Worm (Caenorhabditis elegans) whole organism, early embryonic: ENCODE results near the gene grd-4.
"Not testable (repeated sequence)": the region's sequence is repeated elsewhere in the genome, so short reads cannot be mapped to it uniquely, and the experiment has no call there.

Source experiments
- F13C5.2 ChIP-seq: sonication (generic microtip); optimal IDR thresholded peaks from 2 replicates; lab custom pipeline; 2017; ENCODE audit warnings: mild to moderate bottlenecking, missing genetic modification characterization, inconsistent platforms, missing compliant biosample characterization
- aly-1 ChIP-seq: sonication (generic microtip); optimal IDR thresholded peaks from 2 replicates; lab custom pipeline; 2016; ENCODE audit warnings: missing genetic modification characterization, missing compliant biosample characterization
- ama-1 ChIP-seq: fragments of 150-350 bp; optimal IDR thresholded peaks from 2 replicates; lab custom pipeline; 2014
- ceh-13 ChIP-seq: fragments of 200-800 bp; sonication (Bioruptor generic); optimal IDR thresholded peaks from 2 replicates; lab custom pipeline; 2018; ENCODE audit warnings: mild to moderate bottlenecking, missing genetic modification characterization, missing compliant biosample characterization
- ets-7 ChIP-seq: sonication (generic microtip); optimal IDR thresholded peaks from 2 replicates; lab custom pipeline; 2016; ENCODE audit warnings: missing genotype, missing genetic modification characterization, missing compliant biosample characterization
- flt-1 ChIP-seq: fragments of 200-800 bp; sonication (Bioruptor generic); IDR thresholded peaks from 2 replicates; pipeline ENCODE4 v1.3.6; 2022; ENCODE audit warnings: missing genetic modification characterization, missing compliant biosample characterization
- hmg-4 ChIP-seq: fragments of 200-800 bp; sonication (Bioruptor generic); optimal IDR thresholded peaks from 2 replicates; lab custom pipeline; 2018; ENCODE audit warnings: mild to moderate bottlenecking, missing genetic modification characterization, missing compliant biosample characterization
- hnd-1 ChIP-seq: sonication (generic microtip); optimal IDR thresholded peaks from 2 replicates; lab custom pipeline; 2016; ENCODE audit warnings: missing genetic modification characterization, missing compliant biosample characterization
- pes-1 ChIP-seq: fragments of 200-800 bp; sonication (Bioruptor generic); IDR thresholded peaks from 2 replicates; pipeline ENCODE4 v1.3.6; 2022; ENCODE audit warnings: missing genetic modification reagents, missing genetic modification characterization, missing compliant biosample characterization
- scrt-1 ChIP-seq: fragments of 200-800 bp; sonication (Bioruptor generic); IDR thresholded peaks from 2 replicates; pipeline ENCODE4 v1.3.6; 2022; ENCODE audit warnings: missing genetic modification characterization, missing compliant biosample characterization
- sea-1 ChIP-seq: fragments of 200-800 bp; sonication (Bioruptor generic); conservative IDR thresholded peaks from 2 replicates; pipeline ENCODE4 v1.3.6; 2022; ENCODE audit warnings: missing genetic modification characterization, missing compliant biosample characterization
- tbx-37 ChIP-seq: fragments of 200-800 bp; sonication (Bioruptor generic); conservative IDR thresholded peaks from 2 replicates; pipeline ENCODE4 v1.3.6; 2022; ENCODE audit warnings: missing genetic modification reagents, missing genetic modification characterization, missing compliant biosample characterization

DNA sequence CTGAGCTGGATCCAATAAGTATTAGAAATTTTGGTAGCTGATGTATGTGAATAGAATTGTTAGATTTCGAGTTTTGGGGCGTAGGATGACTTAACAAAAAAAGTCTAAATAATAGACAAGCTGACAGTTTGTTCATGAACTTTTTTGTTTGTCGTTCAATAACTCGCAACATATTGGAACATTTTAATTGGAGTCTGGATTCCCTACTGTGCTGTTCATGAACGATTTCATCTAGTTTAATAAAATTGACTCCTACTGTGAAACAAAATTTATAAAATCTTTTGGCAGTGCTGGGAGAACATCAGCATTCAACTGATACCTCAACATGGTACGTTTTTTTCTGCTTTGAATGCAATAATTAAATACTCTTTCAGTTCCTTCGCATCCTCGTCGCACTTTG lies 40.5 kb downstream of the grd-4 start, which contains the start of gene nspc-7:
- TF ChIP-seq flt-1 (GFP tag; lab: Robert Waterston, UW); ets-7; tbx-37 (GFP tag; lab: Robert Waterston, UW); ama-1 (lab: Kevin White, UChicago); hnd-1 (tag; lab: Kevin White, UChicago); ceh-13 (GFP tag; lab: Kevin White, UChicago); hmg-4 (GFP tag; lab: Kevin White, UChicago); aly-1 (tag; lab: Kevin White, UChicago); sea-1 (GFP tag; lab: Robert Waterston, UW); F13C5.2 (tag; lab: Kevin White, UChicago); scrt-1; pes-1 (GFP tag; lab: Robert Waterston, UW): not testable (repeated sequence)
